Worm (Caenorhabditis elegans): ENCODE measurements around the gene C09E7.8.

The C09E7.8 gene

DNA sequence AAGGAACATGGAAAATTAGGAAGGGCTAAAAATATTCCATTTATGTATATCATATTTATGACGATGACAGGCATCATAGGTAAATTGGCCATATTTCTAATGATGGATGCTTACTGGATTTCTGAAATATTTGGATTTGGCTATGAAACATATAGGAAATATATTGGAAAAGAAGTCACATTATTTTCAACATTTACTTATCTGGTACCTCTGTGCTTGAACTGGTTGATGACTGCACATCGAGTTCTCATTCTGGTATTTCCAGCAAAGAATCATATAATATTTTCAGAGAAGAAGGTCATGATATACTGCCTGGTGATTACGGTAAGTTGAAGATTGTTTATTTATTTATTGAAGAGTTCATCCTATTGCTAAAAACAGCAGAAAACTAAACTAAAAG is 25.7 kb downstream of the C09E7.8 start, which contains the start of gene srxa-5:
srxa-5 (plus strand) TSS at position 301 of the 400 bp plus-strand sequence.
- TF ChIP-seq ham-2 (GFP tag; optimal IDR thresholded peaks at IDR 0.05) (no peak), nhr-12 (tag; optimal IDR thresholded peaks at IDR 0.05) (no peak), unc-62 (GFP tag; optimal IDR thresholded peaks at IDR 0.05) (no peak), ces-1 (GFP tag; optimal IDR thresholded peaks at IDR 0.05) (no peak), nhr-237 (tag; optimal IDR thresholded peaks at IDR 0.05) (no peak), unc-39 (tag; optimal IDR thresholded peaks at IDR 0.05) (no peak), zip-8 (tag; optimal IDR thresholded peaks at IDR 0.05) (no peak), lin-32 (GFP tag; optimal IDR thresholded peaks at IDR 0.05) (no peak), unc-120 (tag; optimal IDR thresholded peaks at IDR 0.05; ENCODE audit: poor library complexity, severe bottlenecking) (no peak)

- TF ChIP-seq unc-39 (tag; optimal IDR thresholded peaks at IDR 0.05) (no peak), ces-1 (GFP tag; optimal IDR thresholded peaks at IDR 0.05) (no peak), ceh-83 (GFP tag; optimal IDR thresholded peaks at IDR 0.05) (no peak), elt-1 (tag; optimal IDR thresholded peaks at IDR 0.05; ENCODE audit: borderline replicate concordance, insufficient read depth) (no peak), zip-8 (tag; optimal IDR thresholded peaks at IDR 0.05) (no peak), nhr-237 (tag; optimal IDR thresholded peaks at IDR 0.05) (no peak)
Observed at ce11 chrIII:6531099-6531498, 27.3 kb downstream of the C09E7.8 start, which contains the start of gene C09E7.11. Gene C09E7.11 (plus strand): TSS chrIII:6531399.

- TF ChIP-seq nhr-28 (tag; optimal IDR thresholded peaks at IDR 0.05) (no peak), nhr-12 (tag; optimal IDR thresholded peaks at IDR 0.05) (no peak), unc-120 (tag; optimal IDR thresholded peaks at IDR 0.05; ENCODE audit: poor library complexity, severe bottlenecking) (no peak), pha-4 (tag; optimal IDR thresholded peaks at IDR 0.05) (no peak), nhr-237 (tag; optimal IDR thresholded peaks at IDR 0.05) (no peak), nhr-76 (tag; optimal IDR thresholded peaks at IDR 0.05) (no peak), zip-8 (tag; optimal IDR thresholded peaks at IDR 0.05) (no peak), elt-3 (tag; optimal IDR thresholded peaks at IDR 0.05) (no peak), lsy-2 (tag; optimal IDR thresholded peaks at IDR 0.05) (no peak), ceh-39 (tag; optimal IDR thresholded peaks at IDR 0.05) (no peak), lin-13 (tag; optimal IDR thresholded peaks at IDR 0.05) (no peak), M03D4.4 (tag; optimal IDR thresholded peaks at IDR 0.05) (no peak), drap-1 (GFP tag; optimal IDR thresholded peaks at IDR 0.05) (no peak), mep-1 (tag; optimal IDR thresholded peaks at IDR 0.05) (no peak)
Observed at ce11 chrIII:6527902-6528301, 30.5 kb downstream of the C09E7.8 start, which contains the start of gene pqn-10. Gene pqn-10 (plus strand): TSS chrIII:6528202.

DNA sequence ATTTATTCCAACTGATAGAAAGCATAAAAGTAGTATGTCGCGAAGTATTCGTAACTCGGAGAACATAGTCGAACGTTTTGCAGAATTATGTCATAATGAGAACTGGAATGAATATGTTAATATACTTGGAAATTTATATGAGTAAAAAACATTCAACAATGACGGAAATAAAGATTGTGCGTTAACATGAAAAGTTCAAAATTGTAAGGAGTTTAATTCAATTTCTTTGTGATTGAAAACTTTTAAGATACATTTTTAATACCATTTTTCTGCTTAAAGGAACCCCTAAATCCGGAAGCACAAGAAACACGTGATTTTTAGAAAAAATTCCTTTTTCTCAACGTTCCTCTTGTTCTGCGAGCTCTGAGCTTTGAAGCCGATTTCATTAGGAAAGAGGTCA is 32.8 kb downstream of the C09E7.8 start, which contains the start of gene oig-1:
oig-1 (minus strand) TSS at position 101 of the 400 bp plus-strand sequence.
- TF ChIP-seq pha-4 (tag; optimal IDR thresholded peaks at IDR 0.05) (no peak), blmp-1 (tag; optimal IDR thresholded peaks at IDR 0.05) (no peak), nhr-76 (tag; optimal IDR thresholded peaks at IDR 0.05) (no peak), nhr-12 (tag; optimal IDR thresholded peaks at IDR 0.05) (no peak), ceh-39 (tag; optimal IDR thresholded peaks at IDR 0.05) (no peak), mep-1 (tag; optimal IDR thresholded peaks at IDR 0.05) (no peak)

DNA sequence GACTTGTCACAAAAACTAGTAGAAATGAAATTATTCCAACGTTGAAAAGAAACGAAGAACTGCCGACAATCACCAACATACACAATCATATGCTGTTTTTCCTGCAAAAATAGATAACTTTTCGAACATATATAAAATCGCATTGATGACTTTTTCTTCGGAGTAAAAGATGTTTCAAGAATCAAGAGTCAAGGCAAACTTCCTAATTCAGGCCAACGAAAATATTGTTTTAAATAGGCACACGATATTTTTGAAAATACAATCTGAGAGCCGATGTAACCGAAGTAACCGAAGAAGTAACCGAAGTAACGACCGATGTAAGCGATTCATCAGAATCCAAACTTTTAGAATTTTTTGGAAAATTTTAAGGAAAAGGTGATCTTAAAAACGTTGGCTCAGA is 38.4 kb downstream of the C09E7.8 start, which contains the start of gene C09E7.10:
C09E7.10 (minus strand) TSS at position 101 of the 400 bp plus-strand sequence.
- TF ChIP-seq blmp-1 (tag; optimal IDR thresholded peaks at IDR 0.05) (no peak), nhr-76 (tag; optimal IDR thresholded peaks at IDR 0.05) (no peak), zip-8 (tag; optimal IDR thresholded peaks at IDR 0.05) (no peak), ceh-43 (GFP tag; optimal IDR thresholded peaks at IDR 0.05) (no peak), sem-2 (GFP tag; optimal IDR thresholded peaks at IDR 0.05) (no peak), bed-3 (GFP tag; optimal IDR thresholded peaks at IDR 0.05) (no peak), nhr-12 (tag; optimal IDR thresholded peaks at IDR 0.05) (no peak), tbx-8 (GFP tag; optimal IDR thresholded peaks at IDR 0.05) (no peak), unc-39 (tag; optimal IDR thresholded peaks at IDR 0.05) (no peak), unc-62 (GFP tag; optimal IDR thresholded peaks at IDR 0.05) (no peak)

ce11 chrIII:6514673-6515072 is 43.7 kb downstream of the C09E7.8 start, which contains the start of gene acr-5:
Gene acr-5 (minus strand): TSS chrIII:6514773.
- TF ChIP-seq elt-3 (tag; optimal IDR thresholded peaks at IDR 0.05) (no peak), M03D4.4 (tag; optimal IDR thresholded peaks at IDR 0.05) (no peak), ceh-83 (GFP tag; optimal IDR thresholded peaks at IDR 0.05) (no peak), cnd-1 (tag; optimal IDR thresholded peaks at IDR 0.05) (no peak), drap-1 (GFP tag; optimal IDR thresholded peaks at IDR 0.05) (no peak), unc-62 (GFP tag; optimal IDR thresholded peaks at IDR 0.05) (no peak), mls-2 (tag; optimal IDR thresholded peaks at IDR 0.05) (no peak), tbx-8 (GFP tag; optimal IDR thresholded peaks at IDR 0.05) (no peak), lin-32 (GFP tag; optimal IDR thresholded peaks at IDR 0.05) (no peak), lsy-2 (tag; optimal IDR thresholded peaks at IDR 0.05) (no peak), pha-4 (tag; optimal IDR thresholded peaks at IDR 0.05) (no peak), nhr-28 (tag; optimal IDR thresholded peaks at IDR 0.05) (no peak), bed-3 (GFP tag; optimal IDR thresholded peaks at IDR 0.05) (no peak), hlh-1 (tag; optimal IDR thresholded peaks at IDR 0.05) (no peak), mab-5 (tag; optimal IDR thresholded peaks at IDR 0.05) (no peak), unc-39 (tag; optimal IDR thresholded peaks at IDR 0.05) (no peak), ztf-11 (tag; optimal IDR thresholded peaks at IDR 0.05) (no peak)
